Worm (Caenorhabditis elegans) whole organism, L1 larva: Measurements from ENCODE around the gene lips-15.

Experiments used
- F16B12.6 ChIP-seq: fragments of 150-350 bp; optimal IDR thresholded peaks from 2 replicates; lab custom pipeline; 2014; ENCODE audit warnings: missing biosample characterization, missing genetic modification characterization
- Y116A8C.19 ChIP-seq: sonication (generic microtip); optimal IDR thresholded peaks from 2 replicates; lab custom pipeline; 2016; ENCODE audit warnings: missing compliant biosample characterization, missing genetic modification characterization, borderline replicate concordance
- alr-1 ChIP-seq: fragments of 200-800 bp; sonication (Bioruptor generic); optimal IDR thresholded peaks from 2 replicates; lab custom pipeline; 2018; ENCODE audit warnings: borderline replicate concordance, mild to moderate bottlenecking, missing genetic modification characterization, missing compliant biosample characterization
- blmp-1 ChIP-seq: fragments of 150-350 bp; optimal IDR thresholded peaks from 2 replicates; lab custom pipeline; 2014; ENCODE audit warnings: missing biosample characterization, missing genetic modification characterization
- ceh-90 ChIP-seq: sonication (generic microtip); optimal IDR thresholded peaks from 2 replicates; lab custom pipeline; 2016; ENCODE audit warnings: missing genetic modification characterization, missing compliant biosample characterization
- ces-1 ChIP-seq: fragments of 150-350 bp; optimal IDR thresholded peaks from 2 replicates; lab custom pipeline; 2014; ENCODE audit warnings: missing biosample characterization, missing genetic modification reagents, missing genetic modification characterization
- dsc-1 ChIP-seq: sonication (generic microtip); optimal IDR thresholded peaks from 2 replicates; lab custom pipeline; 2016; ENCODE audit warnings: mild to moderate bottlenecking, missing genetic modification characterization, missing compliant biosample characterization
- efl-1 ChIP-seq, 4 experiments: fragments of 150-350 bp; optimal IDR thresholded peaks in 3 of 4; peaks in 1 of 4; 1 replicate in 1 of 4; 2 replicates in 3 of 4; lab custom pipeline; 2014; ENCODE audit warnings: missing biosample characterization in 2 of 4, missing genetic modification characterization in 2 of 4, missing genetic modification reagents in 2 of 4
- efl-3 ChIP-seq: fragments of 200-800 bp; sonication (Bioruptor generic); optimal IDR thresholded peaks from 2 replicates; lab custom pipeline; 2018; ENCODE audit warnings: mild to moderate bottlenecking, missing genetic modification characterization, missing compliant biosample characterization
- elt-3 ChIP-seq, 6 experiments: fragments of 150-350 bp in 1 of 6; sonication (generic microtip); optimal IDR thresholded peaks; 2 replicates each; lab custom pipeline; 2017 to 2018; ENCODE audit warnings: missing biosample characterization in 6 of 6, missing genetic modification characterization in 6 of 6, inconsistent platforms in 1 of 6
- fkh-8 ChIP-seq: sonication (generic microtip); optimal IDR thresholded peaks from 2 replicates; lab custom pipeline; 2016; ENCODE audit warnings: mild to moderate bottlenecking, missing genetic modification characterization, missing compliant biosample characterization
- grh-1 ChIP-seq: fragments of 200-800 bp; sonication (Bioruptor generic); IDR thresholded peaks from 2 replicates; pipeline ENCODE4 v1.3.6; 2022; ENCODE audit warnings: missing genetic modification reagents, missing genetic modification characterization, missing compliant biosample characterization
- hlh-4 ChIP-seq: sonication (generic microtip); optimal IDR thresholded peaks from 2 replicates; lab custom pipeline; 2016; ENCODE audit warnings: mild to moderate bottlenecking, missing genetic modification characterization, missing compliant biosample characterization
- irx-1 ChIP-seq: sonication (generic microtip); optimal IDR thresholded peaks from 2 replicates; lab custom pipeline; 2016; ENCODE audit warnings: missing genetic modification characterization, missing compliant biosample characterization
- isw-1 ChIP-seq: fragments of 200-800 bp; sonication (Bioruptor generic); IDR thresholded peaks from 2 replicates; pipeline ENCODE4 v1.3.6; 2022; ENCODE audit warnings: missing genetic modification characterization, missing compliant biosample characterization
- jun-1 ChIP-seq: fragments of 150-350 bp; optimal IDR thresholded peaks from 2 replicates; lab custom pipeline; 2014; ENCODE audit warnings: missing biosample characterization, missing genetic modification reagents, missing genetic modification characterization
- lin-13 ChIP-seq: fragments of 150-350 bp; optimal IDR thresholded peaks from 2 replicates; lab custom pipeline; 2014; ENCODE audit warnings: missing biosample characterization, missing genetic modification reagents, missing genetic modification characterization
- lin-14 ChIP-seq: fragments of 200-800 bp; sonication (Bioruptor generic); optimal IDR thresholded peaks from 2 replicates; lab custom pipeline; 2018; ENCODE audit warnings: mild to moderate bottlenecking, missing genetic modification characterization, moderate library complexity, missing compliant biosample characterization
- lin-35 ChIP-seq, 2 experiments: fragments of 150-350 bp; optimal IDR thresholded peaks; 2 replicates each; lab custom pipeline; 2014; ENCODE audit warnings: missing biosample characterization in 2 of 2, missing genetic modification characterization in 2 of 2, missing genetic modification reagents in 2 of 2
- lin-39 ChIP-seq: fragments of 150-350 bp; optimal IDR thresholded peaks from 2 replicates; lab custom pipeline; 2014; ENCODE audit warnings: missing biosample characterization, missing genetic modification reagents, missing genetic modification characterization
- lsy-2 ChIP-seq, 2 experiments: fragments of 150-350 bp; optimal IDR thresholded peaks; 2 replicates each; lab custom pipeline; 2014; ENCODE audit warnings: missing biosample characterization in 2 of 2, missing genetic modification characterization in 2 of 2
- mdl-1 ChIP-seq, 2 experiments: fragments of 150-350 bp; optimal IDR thresholded peaks; 2 replicates each; lab custom pipeline; 2014 to 2017; ENCODE audit warnings: missing biosample characterization in 2 of 2, missing genetic modification characterization in 2 of 2, inconsistent platforms in 1 of 2
- nhr-12 ChIP-seq: sonication (generic microtip); optimal IDR thresholded peaks from 2 replicates; lab custom pipeline; 2017; ENCODE audit warnings: missing biosample characterization, missing genetic modification characterization
- nhr-19 ChIP-seq: fragments of 200-800 bp; sonication (Bioruptor generic); conservative IDR thresholded peaks from 2 replicates; pipeline ENCODE4 v1.3.6; 2022; ENCODE audit warnings: missing genetic modification characterization, missing compliant biosample characterization
- nhr-20 ChIP-seq: sonication (generic microtip); optimal IDR thresholded peaks from 2 replicates; lab custom pipeline; 2016; ENCODE audit warnings: mild to moderate bottlenecking, missing genetic modification characterization, missing compliant biosample characterization
- nhr-47 ChIP-seq: sonication (generic microtip); optimal IDR thresholded peaks from 2 replicates; lab custom pipeline; 2016; ENCODE audit warnings: mild to moderate bottlenecking, missing genetic modification characterization, moderate library complexity, missing compliant biosample characterization
- nhr-71 ChIP-seq: sonication (generic microtip); optimal IDR thresholded peaks from 2 replicates; lab custom pipeline; 2016; ENCODE audit warnings: mild to moderate bottlenecking, missing genetic modification characterization, moderate library complexity, missing compliant biosample characterization
- nhr-76 ChIP-seq: sonication (generic microtip); optimal IDR thresholded peaks from 2 replicates; lab custom pipeline; 2017; ENCODE audit warnings: missing biosample characterization, missing genetic modification characterization
- nhr-85 ChIP-seq: sonication (generic microtip); peaks from one replicate; lab custom pipeline; 2016; ENCODE audit warnings: missing genetic modification characterization, inconsistent platforms, missing compliant biosample characterization
- nhr-90 ChIP-seq: sonication (generic microtip); optimal IDR thresholded peaks from 2 replicates; lab custom pipeline; 2016; ENCODE audit warnings: mild to moderate bottlenecking, missing genetic modification characterization, missing compliant biosample characterization; ENCODE audit not compliant: poor library complexity
- pag-3 ChIP-seq: sonication (generic microtip); optimal IDR thresholded peaks from 2 replicates; lab custom pipeline; 2017; ENCODE audit warnings: missing genetic modification characterization, mild to moderate bottlenecking, missing compliant biosample characterization, antibody characterized with exemption, borderline replicate concordance; ENCODE audit not compliant: insufficient read depth
- pqm-1 ChIP-seq: sonication (generic microtip); optimal IDR thresholded peaks from 3 replicates; lab custom pipeline; 2017; ENCODE audit warnings: missing biosample characterization, missing genetic modification characterization
- snu-23 ChIP-seq: sonication (generic microtip); optimal IDR thresholded peaks from 2 replicates; lab custom pipeline; 2016; ENCODE audit warnings: missing genetic modification characterization, missing compliant biosample characterization
- sptf-1 ChIP-seq: fragments of 150-350 bp; optimal IDR thresholded peaks from 2 replicates; lab custom pipeline; 2014; ENCODE audit warnings: missing biosample characterization, missing genetic modification characterization
- tbx-2 ChIP-seq: sonication (generic microtip); optimal IDR thresholded peaks from 2 replicates; lab custom pipeline; 2016; ENCODE audit warnings: missing genetic modification characterization, missing compliant biosample characterization
- unc-130 ChIP-seq: fragments of 150-350 bp; optimal IDR thresholded peaks from 2 replicates; lab custom pipeline; 2017; ENCODE audit warnings: missing biosample characterization, missing genetic modification characterization, inconsistent platforms
- unc-86 ChIP-seq: sonication (generic microtip); optimal IDR thresholded peaks from 2 replicates; lab custom pipeline; 2016; ENCODE audit warnings: missing genetic modification characterization, missing compliant biosample characterization
- xbp-1 ChIP-seq: sonication (generic microtip); optimal IDR thresholded peaks from 2 replicates; lab custom pipeline; 2016; ENCODE audit warnings: missing genetic modification characterization, missing compliant biosample characterization
- ztf-11 ChIP-seq, 2 experiments: sonication (generic microtip); optimal IDR thresholded peaks; 2 replicates each; lab custom pipeline; 2016 to 2017; ENCODE audit warnings: missing genetic modification characterization in 2 of 2, missing biosample characterization in 1 of 2, missing compliant biosample characterization in 1 of 2

lips-15 gene

ce11 chrII:12606900-12607299 lies 2.7 kb downstream of the lips-15 start, which contains the start of gene Y38E10A.8:
Y38E10A.8 (plus strand) TSS chrII:12607200.
- TF ChIP-seq alr-1 (tag; lab: Kevin White, UChicago) (no peak), ceh-90 (tag; lab: Kevin White, UChicago) (no peak), nhr-71 (tag; lab: Kevin White, UChicago) (no peak), sptf-1 (tag; lab: Kevin White, UChicago) (no peak), hlh-4 (tag; lab: Kevin White, UChicago) (no peak), lsy-2 (tag; optimal IDR thresholded peaks at IDR 0.05; lab: Kevin White, UChicago) (no peak), dsc-1 (tag; lab: Kevin White, UChicago) (peak; percentile 19)
- TF ChIP-seq, all 84 proteins: peak for 1

DNA sequence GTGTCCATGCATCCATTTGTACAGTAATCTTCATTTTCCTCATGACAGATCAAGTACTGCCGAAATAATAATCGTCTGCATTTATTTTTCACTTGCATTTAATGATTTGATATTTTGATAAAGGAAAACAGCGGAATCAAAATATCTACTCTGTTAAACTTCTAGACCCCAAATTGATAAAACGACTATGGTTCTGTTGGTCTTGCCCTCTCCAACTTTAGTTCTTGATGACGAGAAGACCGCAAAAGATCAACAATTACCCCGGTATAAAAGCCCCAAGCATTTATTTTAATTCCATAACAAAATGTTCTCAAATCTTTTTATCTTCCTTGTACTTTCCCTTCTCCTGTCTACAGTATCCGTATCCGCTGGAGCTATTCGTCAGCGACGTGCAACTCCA lies 4.5 kb downstream of the lips-15 start, which contains the start of gene Y38E10A.9:
TSS of gene Y38E10A.9 (plus strand) at position 301 of the 400 bp plus-strand sequence.
- TF ChIP-seq hlh-4 (tag; lab: Kevin White, UChicago) (no peak), isw-1 (GFP tag; lab: Robert Waterston, UW) (no peak), jun-1 (tag; lab: Kevin White, UChicago) (no peak), Y116A8C.19 (tag; lab: Kevin White, UChicago) (no peak), efl-3 (GFP tag; lab: Kevin White, UChicago) (no peak), lin-39 (tag; lab: Kevin White, UChicago) (no peak), nhr-76 (tag; lab: Kevin White, UChicago) (no peak), pag-3 (tag; lab: Kevin White, UChicago) (no peak), irx-1 (tag; lab: Kevin White, UChicago) (no peak), blmp-1 (tag; lab: Kevin White, UChicago) (no peak), ceh-90 (tag; lab: Kevin White, UChicago) (no peak), ztf-11 (tag; optimal IDR thresholded peaks at IDR 0.05; lab: Kevin White, UChicago) (no peak), unc-86 (tag; lab: Kevin White, UChicago) (no peak), unc-130 (no peak), F16B12.6 (tag; lab: Kevin White, UChicago) (no peak), pqm-1 (tag; lab: Kevin White, UChicago) (no peak)

DNA sequence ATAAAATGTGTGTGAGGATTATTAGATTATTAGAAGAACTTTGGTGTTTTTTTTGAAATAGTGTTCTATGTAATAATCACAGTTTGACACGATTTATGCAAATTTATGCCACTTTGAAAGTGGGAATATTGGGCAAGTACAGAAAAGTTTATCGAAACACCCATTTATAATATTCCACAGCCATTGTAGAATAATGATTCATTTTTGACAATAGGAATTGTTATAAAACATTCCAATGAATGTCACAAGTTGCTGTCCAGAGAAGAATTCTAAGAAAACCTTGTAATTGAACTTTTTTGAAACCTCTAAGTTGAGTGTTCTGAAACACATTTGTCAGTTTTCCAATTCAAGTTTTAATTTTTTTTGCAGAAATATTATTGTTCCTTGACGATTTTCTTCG lies 8.0 kb downstream of the lips-15 start, which contains the start of gene nspe-4:
TSS of gene nspe-4 (plus strand) at position 301 of the 400 bp plus-strand sequence.
- TF ChIP-seq lin-13 (GFP tag; lab: Kevin White, UChicago): no peak

ce11 chrII:12615413-12615812 lies 11.2 kb downstream of the lips-15 start:
- TF ChIP-seq unc-86 (tag; lab: Kevin White, UChicago) (no peak), mdl-1 (tag; optimal IDR thresholded peaks at IDR 0.05; lab: Kevin White, UChicago) (peak in 1 of 2 experiments; percentile 42), snu-23 (GFP tag; lab: Kevin White, UChicago) (peak; percentile 32), nhr-47 (peak; percentile 32), nhr-85 (tag; lab: Kevin White, UChicago) (peak; percentile 78), efl-1 (optimal IDR thresholded peaks at IDR 0.05; lab: Kevin White, UChicago) (no peak), efl-1 (GFP tag; optimal IDR thresholded peaks at IDR 0.05 in 1 of 2; lab: Kevin White, UChicago) (peak in 1 of 2 experiments; percentile 33), blmp-1 (tag; lab: Kevin White, UChicago) (peak; percentile 50), lin-35 (GFP tag; optimal IDR thresholded peaks at IDR 0.05; lab: Kevin White, UChicago) (peak in 1 of 2 experiments; percentile 36), fkh-8 (tag; lab: Kevin White, UChicago) (no peak), nhr-19 (GFP tag; lab: Robert Waterston, UW) (0 out of 2 replicates have a peak, but pooled peaks have one; percentile 23), nhr-20 (peak; percentile 80), xbp-1 (tag; lab: Kevin White, UChicago) (no peak), tbx-2 (tag; lab: Kevin White, UChicago) (peak; percentile 21), nhr-90 (tag; lab: Kevin White, UChicago) (peak; percentile 31), elt-3 (tag; optimal IDR thresholded peaks at IDR 0.05; lab: Kevin White, UChicago) (peak in 5 of 6 experiments; percentile 2 to 88 (median 44)), nhr-12 (tag; lab: Kevin White, UChicago) (no peak), ces-1 (GFP tag; lab: Kevin White, UChicago) (no peak), grh-1 (GFP tag; lab: Robert Waterston, UW) (no peak), lin-14 (GFP tag; lab: Kevin White, UChicago) (peak; percentile 36)
